Worm (Caenorhabditis elegans): Measurements from ENCODE around the gene W08E12.8.

- TF ChIP-seq ama-1 (optimal IDR thresholded peaks at IDR 0.05) (no peak), ceh-13 (GFP tag; optimal IDR thresholded peaks at IDR 0.05) (no peak), B0310.2 (tag; optimal IDR thresholded peaks at IDR 0.05) (no peak), F13C5.2 (tag; optimal IDR thresholded peaks at IDR 0.05) (no peak), ceh-36 (tag; optimal IDR thresholded peaks at IDR 0.05) (no peak), aly-1 (tag; optimal IDR thresholded peaks at IDR 0.05) (no peak), hnd-1 (tag; optimal IDR thresholded peaks at IDR 0.05) (no peak), pes-1 (GFP tag; IDR thresholded peaks at IDR 0.05) (no peak), hmbx-1 (tag; optimal IDR thresholded peaks at IDR 0.05) (no peak), tbx-37 (GFP tag; conservative IDR thresholded peaks at IDR 0.05) (no peak), tra-4 (tag; optimal IDR thresholded peaks at IDR 0.05) (no peak), sea-1 (GFP tag; conservative IDR thresholded peaks at IDR 0.05) (no peak)
Measured at ce11 chrIV:3341170-3341569, 49.0 kb downstream of the W08E12.8 start, which contains the start of gene F42A6.2.
